Fruit fly (Drosophila melanogaster): Measurements from ENCODE around the gene CG13875.

DNA sequence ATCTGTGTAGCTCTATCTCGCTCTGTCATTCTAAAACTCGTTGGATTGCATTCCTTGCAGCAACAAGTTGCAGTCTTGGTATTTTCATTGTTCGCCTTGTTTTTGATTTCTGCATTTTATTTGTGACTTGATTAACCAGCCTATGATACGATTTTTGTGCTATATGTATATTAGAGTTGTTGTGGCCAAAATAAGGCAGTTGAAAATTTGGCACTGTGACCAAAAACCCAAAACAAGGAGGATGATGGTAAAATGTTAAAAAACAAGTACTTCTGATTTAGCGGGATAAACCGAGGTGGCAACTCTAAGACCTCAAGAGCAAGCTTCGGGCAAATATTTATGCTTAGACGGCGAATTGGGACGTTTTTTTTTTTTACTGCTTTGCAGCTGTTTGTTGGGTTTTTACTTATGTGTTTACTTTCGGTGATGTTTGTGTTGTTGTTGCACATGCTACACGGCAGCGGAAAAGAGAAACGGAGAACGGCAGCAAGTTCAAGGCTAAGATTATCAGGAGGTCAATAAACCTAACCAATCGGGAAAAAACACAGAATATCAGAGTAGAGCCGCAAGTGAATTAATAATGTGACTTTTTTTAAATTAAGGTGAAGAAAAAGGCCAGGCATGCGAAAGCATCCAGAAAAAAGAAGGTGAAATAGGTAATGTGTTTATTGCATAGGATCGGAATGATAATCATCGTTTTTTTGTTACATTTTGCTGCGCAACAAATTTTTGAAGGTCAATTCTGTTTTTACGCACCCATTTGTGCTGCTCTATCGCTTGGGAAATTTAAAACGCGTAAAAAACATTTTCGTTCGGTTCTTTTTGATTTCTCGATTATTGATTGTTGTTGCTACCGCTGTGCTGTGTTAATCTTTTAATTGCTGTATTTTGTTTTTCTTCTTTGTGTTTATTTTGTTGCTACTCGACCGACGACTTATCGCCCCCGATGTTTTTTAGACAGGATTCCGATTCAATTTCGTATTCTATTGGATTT is 39.9 kb upstream of the CG13875 start:
- TF ChIP-seq lz (GFP tag; optimal IDR thresholded peaks at IDR 0.05) = no peak
- no peak for TF ChIP-seq Ets96B (tag; optimal IDR thresholded peaks at IDR 0.05)
- TF ChIP-seq Hr4 (GFP tag; optimal IDR thresholded peaks at IDR 0.05) = no peak
- no peak for TF ChIP-seq Gug (GFP tag; IDR thresholded peaks at IDR 0.05)
- TF ChIP-seq net (GFP tag; optimal IDR thresholded peaks at IDR 0.05) = no peak
- TF ChIP-seq Met (GFP tag; optimal IDR thresholded peaks at IDR 0.05) = peak; percentile 49
- TF ChIP-seq CG6808 (GFP tag; optimal IDR thresholded peaks at IDR 0.05) = peak; percentile 13
- TF ChIP-seq spab (GFP tag; optimal IDR thresholded peaks at IDR 0.05) = no peak
- TF ChIP-seq Eip78C (GFP tag) = peak; percentile 76
- TF ChIP-seq CG8632 (GFP tag; optimal IDR thresholded peaks at IDR 0.05) = no peak
- peak; percentile 66 for TF ChIP-seq dsx (GFP tag; optimal IDR thresholded peaks at IDR 0.05; ENCODE audit: poor library complexity, severe bottlenecking)
- TF ChIP-seq CG15336 (GFP tag; IDR thresholded peaks at IDR 0.05) = no peak
